Fruit fly (Drosophila melanogaster): Measurements from ENCODE around the gene SPE.

DNA sequence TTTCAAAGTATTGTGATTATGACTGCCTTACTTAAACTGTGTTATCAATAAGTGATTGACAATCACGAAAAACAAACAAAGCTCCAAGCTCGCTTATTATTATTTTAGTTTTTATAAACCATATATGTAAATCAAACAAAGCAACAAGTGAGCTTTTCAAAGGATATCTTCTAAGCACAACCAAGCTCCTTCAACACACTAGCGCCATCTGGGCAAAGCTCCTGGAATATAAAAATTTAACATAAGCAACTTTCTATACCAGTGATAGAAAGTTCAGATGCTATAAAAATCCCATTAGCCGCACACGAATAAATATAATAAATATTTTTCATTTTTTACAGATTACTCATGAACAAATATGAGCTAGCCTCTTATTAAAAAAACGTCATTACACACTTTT, 21.6 kb upstream of the SPE start:
- TF ChIP-seq h (GFP tag; optimal IDR thresholded peaks at IDR 0.05) (no peak), Dif (GFP tag; optimal IDR thresholded peaks at IDR 0.05; ENCODE audit: partially characterized antibody) (no peak), usp (GFP tag; optimal IDR thresholded peaks at IDR 0.05) (no peak), CG9705 (GFP tag; optimal IDR thresholded peaks at IDR 0.05) (no peak), Dfd (GFP tag; optimal IDR thresholded peaks at IDR 0.05) (no peak), HLH106 (tag; optimal IDR thresholded peaks at IDR 0.05) (no peak), Myc (optimal IDR thresholded peaks at IDR 0.05) (no peak), br (GFP tag; optimal IDR thresholded peaks at IDR 0.05) (no peak), N (GFP tag; optimal IDR thresholded peaks at IDR 0.05) (no peak), OdsH (GFP tag; optimal IDR thresholded peaks at IDR 0.05) (no peak), ey (GFP tag; optimal IDR thresholded peaks at IDR 0.05) (no peak)

Data from whole organism, wandering third instar larva.